Fruit fly (Drosophila melanogaster) whole organism, embryonic: ENCODE data around the gene AstCC.
A peak's percentile ranks its signal among the peaks of the same experiment; 100 is the strongest.

Experiments
- Abd-B ChIP-seq: fragments of 200-800 bp; sonication (Bioruptor generic); optimal IDR thresholded peaks from 2 replicates; lab custom pipeline; 2018; ENCODE audit warnings: missing biosample characterization, mild to moderate bottlenecking, missing genetic modification characterization, moderate library complexity
- CG11247 ChIP-seq: fragments of 200-800 bp; sonication (Bioruptor generic); IDR thresholded peaks from 2 replicates; pipeline ENCODE4 v1.3.6; 2022; ENCODE audit warnings: missing biosample characterization, missing genetic modification characterization
- CG11456 ChIP-seq: fragments of 200-800 bp; sonication (Bioruptor generic); IDR thresholded peaks from 3 replicates; pipeline ENCODE4 v1.3.6; 2022; ENCODE audit warnings: missing biosample characterization, missing genetic modification characterization
- CG13296 ChIP-seq: fragments of 200-800 bp; sonication (Bioruptor generic); optimal IDR thresholded peaks from 3 replicates; lab custom pipeline; 2018; ENCODE audit warnings: missing biosample characterization, mild to moderate bottlenecking, missing genetic modification characterization
- CG13775 ChIP-seq: fragments of 200-800 bp; sonication (Bioruptor generic); optimal IDR thresholded peaks from 3 replicates; lab custom pipeline; 2017; ENCODE audit warnings: missing biosample characterization, mild to moderate bottlenecking, missing genetic modification characterization
- CG15514 ChIP-seq: fragments of 200-800 bp; sonication (Bioruptor generic); optimal IDR thresholded peaks from 3 replicates; lab custom pipeline; 2017; ENCODE audit warnings: missing biosample characterization, missing genetic modification characterization, mild to moderate bottlenecking, moderate library complexity, missing genetic modification reagents
- CG1647 ChIP-seq: fragments of 200-800 bp; sonication (Bioruptor generic); optimal IDR thresholded peaks from 3 replicates; lab custom pipeline; 2016; ENCODE audit warnings: missing biosample characterization, missing genetic modification characterization
- CG2199 ChIP-seq: fragments of 200-800 bp; sonication (Bioruptor generic); IDR thresholded peaks from 3 replicates; pipeline ENCODE4 v1.3.6; 2022; ENCODE audit warnings: missing biosample characterization, missing genetic modification characterization
- CG30020 ChIP-seq: fragments of 200-800 bp; optimal IDR thresholded peaks from 2 replicates; lab custom pipeline; 2019; ENCODE audit warnings: missing biosample characterization, mild to moderate bottlenecking, missing genetic modification characterization, moderate library complexity
- CG30403 ChIP-seq: fragments of 200-800 bp; sonication (Bioruptor generic); optimal IDR thresholded peaks from 3 replicates; lab custom pipeline; 2016; ENCODE audit warnings: missing biosample characterization, missing genetic modification characterization
- CG34224 ChIP-seq: fragments of 200-800 bp; sonication (Bioruptor generic); IDR thresholded peaks from 3 replicates; pipeline ENCODE4 v1.3.6; 2022; ENCODE audit warnings: missing biosample characterization, missing genetic modification characterization; ENCODE audit not compliant: partially characterized antibody
- CG42726 ChIP-seq: fragments of 200-800 bp; sonication (Bioruptor generic); IDR thresholded peaks from 2 replicates; pipeline ENCODE4 v1.3.6; 2022; ENCODE audit warnings: missing biosample characterization, missing genetic modification characterization; ENCODE audit not compliant: partially characterized antibody
- CG4617 ChIP-seq: fragments of 200-800 bp; sonication (Bioruptor generic); optimal IDR thresholded peaks from 3 replicates; lab custom pipeline; 2016; ENCODE audit warnings: missing biosample characterization, missing genetic modification characterization, borderline replicate concordance
- CG7963 ChIP-seq: fragments of 200-800 bp; sonication (Bioruptor generic); IDR thresholded peaks from 3 replicates; pipeline ENCODE4 v1.3.6; 2022; ENCODE audit warnings: missing biosample characterization, missing genetic modification characterization; ENCODE audit not compliant: partially characterized antibody
- CG9727 ChIP-seq: fragments of 200-800 bp; sonication (Bioruptor generic); optimal IDR thresholded peaks from 3 replicates; lab custom pipeline; 2017; ENCODE audit warnings: missing biosample characterization, mild to moderate bottlenecking, missing genetic modification characterization
- CG9932 ChIP-seq: fragments of 200-800 bp; sonication (Bioruptor generic); IDR thresholded peaks from 2 replicates; pipeline ENCODE4 v1.3.6; 2022; ENCODE audit warnings: missing biosample characterization, missing genetic modification characterization
- Camta ChIP-seq: fragments of 200-800 bp; sonication (Bioruptor generic); optimal IDR thresholded peaks from 2 replicates; lab custom pipeline; 2016; ENCODE audit warnings: missing biosample characterization, missing genetic modification characterization
- CkIIα-i1 ChIP-seq: fragments of 200-800 bp; sonication (Bioruptor generic); IDR thresholded peaks from 2 replicates; pipeline ENCODE4 v1.3.6; 2022; ENCODE audit warnings: missing biosample characterization, missing genetic modification characterization
- Dbx ChIP-seq: fragments of 200-800 bp; sonication (Bioruptor generic); IDR thresholded peaks from 3 replicates; pipeline ENCODE4 v1.3.6; 2022; ENCODE audit warnings: missing biosample characterization, missing genetic modification characterization
- Ets97D ChIP-seq: fragments of 200-800 bp; sonication (Bioruptor generic); optimal IDR thresholded peaks from 3 replicates; lab custom pipeline; 2016; ENCODE audit warnings: missing biosample characterization, missing genetic modification characterization
- Fer3 ChIP-seq: fragments of 200-800 bp; sonication (Bioruptor generic); optimal IDR thresholded peaks from 2 replicates; lab custom pipeline; 2018; ENCODE audit warnings: missing biosample characterization, mild to moderate bottlenecking, missing genetic modification characterization, moderate library complexity
- HLH4C ChIP-seq: fragments of 200-800 bp; sonication (Bioruptor generic); IDR thresholded peaks from 3 replicates; pipeline ENCODE4 v1.3.6; 2022; ENCODE audit warnings: missing biosample characterization, missing genetic modification characterization; ENCODE audit not compliant: partially characterized antibody
- Hmr ChIP-seq: fragments of 200-800 bp; sonication (Bioruptor generic); optimal IDR thresholded peaks from 3 replicates; lab custom pipeline; 2017; ENCODE audit warnings: mild to moderate bottlenecking, missing biosample characterization, missing genetic modification reagents, missing genetic modification characterization
- Hmx ChIP-seq: fragments of 200-800 bp; sonication (Bioruptor generic); optimal IDR thresholded peaks from 2 replicates; lab custom pipeline; 2016; ENCODE audit warnings: missing biosample characterization, missing genetic modification characterization
- Kr ChIP-seq: fragments of 200-800 bp; sonication (Bioruptor generic); optimal IDR thresholded peaks from 2 replicates; lab custom pipeline; 2017; ENCODE audit warnings: missing biosample characterization, mild to moderate bottlenecking, missing genetic modification characterization
- Lhr ChIP-seq: fragments of 200-800 bp; sonication (Bioruptor generic); optimal IDR thresholded peaks from 3 replicates; lab custom pipeline; 2017; ENCODE audit warnings: mild to moderate bottlenecking, missing biosample characterization, missing genetic modification reagents, missing genetic modification characterization
- Mes4 ChIP-seq: fragments of 200-800 bp; sonication (Bioruptor generic); optimal IDR thresholded peaks from 2 replicates; lab custom pipeline; 2016; ENCODE audit warnings: missing biosample characterization, missing genetic modification characterization
- Nf-YB ChIP-seq: fragments of 200-800 bp; sonication (Bioruptor generic); optimal IDR thresholded peaks from 3 replicates; lab custom pipeline; 2019; ENCODE audit warnings: missing biosample characterization, mild to moderate bottlenecking, missing genetic modification characterization, moderate library complexity
- Poxn ChIP-seq: fragments of 200-800 bp; sonication (Bioruptor generic); IDR thresholded peaks from 2 replicates; pipeline ENCODE4 v1.3.6; 2022; ENCODE audit warnings: missing biosample characterization, missing genetic modification characterization
- Rx ChIP-seq: fragments of 200-800 bp; sonication (Bioruptor generic); IDR thresholded peaks from 2 replicates; pipeline ENCODE4 v1.3.6; 2022; ENCODE audit warnings: missing biosample characterization, missing genetic modification characterization
- aop ChIP-seq: fragments of 200-800 bp; sonication (Bioruptor generic); IDR thresholded peaks from 2 replicates; pipeline ENCODE4 v1.3.6; 2022; ENCODE audit warnings: missing biosample characterization, missing genetic modification characterization
- chinmo ChIP-seq: fragments of 200-800 bp; sonication (Bioruptor generic); IDR thresholded peaks from 4 replicates; pipeline ENCODE4 v1.3.6; 2022; ENCODE audit warnings: missing biosample characterization, missing genetic modification characterization; ENCODE audit not compliant: partially characterized antibody
- dmrt11E ChIP-seq: fragments of 200-800 bp; sonication (Bioruptor generic); optimal IDR thresholded peaks from 3 replicates; lab custom pipeline; 2018; ENCODE audit warnings: missing biosample characterization, mild to moderate bottlenecking, missing genetic modification characterization, moderate library complexity
- inv ChIP-seq: fragments of 200-800 bp; sonication (Bioruptor generic); IDR thresholded peaks from 2 replicates; pipeline ENCODE4 v1.3.6; 2022; ENCODE audit warnings: missing biosample characterization, missing genetic modification characterization; ENCODE audit not compliant: partially characterized antibody
- kay ChIP-seq: fragments of 200-800 bp; sonication (Bioruptor generic); optimal IDR thresholded peaks from 2 replicates; lab custom pipeline; 2016; ENCODE audit warnings: missing biosample characterization, missing genetic modification characterization
- lov ChIP-seq, 2 experiments: fragments of 200-800 bp in 1 of 2; fragments of >200 bp in 1 of 2; sonication (Bioruptor generic) in 1 of 2; IDR thresholded peaks in 1 of 2; optimal IDR thresholded peaks in 1 of 2; 2 replicates in 1 of 2; 3 replicates in 1 of 2; pipeline versions ENCODE4 v1.3.6 to Lab custom; 2017 to 2022; ENCODE audit warnings: missing biosample characterization in 1 of 2, missing genetic modification characterization in 1 of 2
- mam ChIP-seq: fragments of 200-800 bp; sonication (Bioruptor generic); optimal IDR thresholded peaks from 3 replicates; lab custom pipeline; 2016; ENCODE audit warnings: missing biosample characterization, missing genetic modification characterization
- oc ChIP-seq: fragments of 200-800 bp; sonication (Bioruptor generic); optimal IDR thresholded peaks from 2 replicates; lab custom pipeline; 2018; ENCODE audit warnings: missing biosample characterization, mild to moderate bottlenecking, missing genetic modification characterization, moderate library complexity
- p53 ChIP-seq: fragments of 200-800 bp; sonication (Bioruptor generic); optimal IDR thresholded peaks from 2 replicates; lab custom pipeline; 2016; ENCODE audit warnings: missing biosample characterization, missing genetic modification characterization
- rib ChIP-seq: fragments of 200-800 bp; sonication (Bioruptor generic); IDR thresholded peaks from 2 replicates; pipeline ENCODE4 v1.3.6; 2022; ENCODE audit warnings: missing biosample characterization, missing genetic modification characterization
- row ChIP-seq: fragments of 200-800 bp; sonication (Bioruptor generic); IDR thresholded peaks from 3 replicates; pipeline ENCODE4 v1.3.6; 2022; ENCODE audit warnings: missing biosample characterization, missing genetic modification characterization
- salm ChIP-seq: fragments of 200-800 bp; sonication (Bioruptor generic); optimal IDR thresholded peaks from 2 replicates; lab custom pipeline; 2018; ENCODE audit warnings: missing biosample characterization, mild to moderate bottlenecking, missing genetic modification characterization
- stwl ChIP-seq: fragments of 200-800 bp; sonication (Bioruptor generic); optimal IDR thresholded peaks from 3 replicates; lab custom pipeline; 2018; ENCODE audit warnings: missing biosample characterization, mild to moderate bottlenecking, missing genetic modification characterization, moderate library complexity
- sug ChIP-seq: fragments of 200-800 bp; optimal IDR thresholded peaks from 2 replicates; lab custom pipeline; 2019; ENCODE audit warnings: missing biosample characterization, mild to moderate bottlenecking, missing genetic modification characterization, moderate library complexity
- toy ChIP-seq: fragments of 200-800 bp; sonication (Bioruptor generic); IDR thresholded peaks from 2 replicates; pipeline ENCODE4 v1.3.6; 2022; ENCODE audit warnings: missing biosample characterization, missing genetic modification characterization
- zfh2 ChIP-seq: fragments of 200-800 bp; sonication (Bioruptor generic); optimal IDR thresholded peaks from 2 replicates; lab custom pipeline; 2016; ENCODE audit warnings: missing biosample characterization, missing genetic modification characterization

Gene AstCC

DNA sequence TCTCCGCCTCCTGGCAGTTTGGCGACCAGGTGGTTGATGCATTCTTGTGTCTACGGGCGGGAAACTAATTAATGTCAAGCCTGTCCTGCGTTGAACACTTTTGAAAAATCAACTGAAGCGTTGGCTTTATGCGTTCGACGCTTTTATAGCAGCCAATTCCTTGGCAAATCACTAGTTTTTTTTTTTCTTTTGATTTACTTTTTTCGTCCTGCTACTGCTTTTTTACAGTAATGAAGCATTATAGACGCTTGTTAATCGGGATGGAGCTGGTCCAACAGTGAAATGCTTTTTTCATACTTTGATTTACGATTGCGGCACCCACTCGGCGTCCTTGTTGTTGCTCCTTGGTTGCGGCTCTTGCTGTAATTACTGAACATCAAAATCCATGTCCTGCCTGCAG is at the start of gene AstCC:
TSS of gene AstCC (minus strand) at position 101 of the 400 bp plus-strand sequence.
- TF ChIP-seq lov (optimal IDR thresholded peaks at IDR 0.05; lab: Kevin White, UChicago): no peak
- TF ChIP-seq lov (GFP tag; IDR thresholded peaks at IDR 0.05; lab: Robert Waterston, UW): no peak
- 0 out of 3 replicates have a peak, but pooled peaks have one; percentile 19 for TF ChIP-seq CG7963
- no peak for TF ChIP-seq mam (GFP tag; lab: Kevin White, UChicago)
- no peak for TF ChIP-seq stwl (tag; lab: Kevin White, UChicago)
- no peak for TF ChIP-seq oc

- peak; percentile 31 for TF ChIP-seq CG13775 (GFP tag; lab: Kevin White, UChicago)
- TF ChIP-seq chinmo (GFP tag; lab: Robert Waterston, UW): 0 out of 4 replicates have a peak, but pooled peaks have one; percentile 57
- TF ChIP-seq row (GFP tag; lab: Robert Waterston, UW): peak; percentile 54; the same call in 2 of the 3 replicates
- peak; percentile 31 for TF ChIP-seq Abd-B
- no peak for TF ChIP-seq Hmx (GFP tag; lab: Kevin White, UChicago)
- peak; percentile 52; the same call in 1 of the 2 replicates for TF ChIP-seq CG42726 (GFP tag; lab: Robert Waterston, UW)
- TF ChIP-seq aop (GFP tag; lab: Robert Waterston, UW): no peak
- no peak for TF ChIP-seq kay (GFP tag; lab: Kevin White, UChicago)
- peak; percentile 19 for TF ChIP-seq Fer3 (tag; lab: Kevin White, UChicago)
- TF ChIP-seq Dbx: no peak
- no peak for TF ChIP-seq Rx (GFP tag; lab: Robert Waterston, UW)
- no peak; the same call in 1 of the 2 replicates for TF ChIP-seq CkIIα-i1 (GFP tag; lab: Robert Waterston, UW)
- peak; percentile 5 for TF ChIP-seq Lhr (GFP tag; lab: Kevin White, UChicago)
- no peak for TF ChIP-seq CG1647
- TF ChIP-seq Camta (GFP tag; lab: Kevin White, UChicago): no peak
- TF ChIP-seq Kr (GFP tag; lab: Kevin White, UChicago): no peak
- TF ChIP-seq CG9932 (GFP tag; lab: Robert Waterston, UW): 0 out of 2 replicates have a peak, but pooled peaks have one; percentile 13
- peak; percentile 94 for TF ChIP-seq CG4617
- TF ChIP-seq CG9727: peak; percentile 3
- no peak for TF ChIP-seq toy (GFP tag; lab: Robert Waterston, UW)
- TF ChIP-seq sug (tag; lab: Kevin White, UChicago): no peak
- TF ChIP-seq CG13296 (GFP tag; lab: Kevin White, UChicago): no peak
- no peak for TF ChIP-seq CG11247
- TF ChIP-seq CG11456: no peak
- no peak for TF ChIP-seq CG2199 (GFP tag; lab: Robert Waterston, UW)
- TF ChIP-seq Ets97D (GFP tag; lab: Kevin White, UChicago): peak; percentile 50
- TF ChIP-seq zfh2 (GFP tag; lab: Kevin White, UChicago): no peak
- TF ChIP-seq CG34224: peak; percentile 65; the same call in 2 of the 3 replicates
- TF ChIP-seq rib (GFP tag; lab: Robert Waterston, UW): 0 out of 2 replicates have a peak, but pooled peaks have one; percentile 22
- peak; percentile 29 for TF ChIP-seq CG30020
- no peak for TF ChIP-seq Poxn
- TF ChIP-seq CG15514 (GFP tag; lab: Kevin White, UChicago): peak; percentile 46
- TF ChIP-seq CG30403 (GFP tag; lab: Kevin White, UChicago): peak; percentile 2
- TF ChIP-seq salm (tag; lab: Kevin White, UChicago): no peak
- no peak for TF ChIP-seq Nf-YB (GFP tag; lab: Kevin White, UChicago)
- TF ChIP-seq HLH4C (GFP tag; lab: Robert Waterston, UW): peak; percentile 67
- peak; percentile 50; the same call in 1 of the 2 replicates for TF ChIP-seq inv
- no peak for TF ChIP-seq Hmr (GFP tag; lab: Kevin White, UChicago)
- peak; percentile 12 for TF ChIP-seq dmrt11E (tag; lab: Kevin White, UChicago)
- TF ChIP-seq p53: peak; percentile 19
- TF ChIP-seq Mes4 (GFP tag; lab: Kevin White, UChicago): no peak
These were observed 45.4 kb upstream of the AstCC start, which contains the start of the genes RfC38 and CG4751 for dm6 chr2L:11130151-11131008. TSS of gene RfC38 (minus strand) at chr2L:11130645. TSS of gene CG4751 (plus strand) at chr2L:11130737.
